Fruit fly (Drosophila melanogaster): Measurements from ENCODE around the gene gny.

The gny gene

dm6 chr2L:10425599-10425998 lies 45.7 kb downstream of the gny start (continued):
- 0 out of 3 replicates have a peak, but pooled peaks have one; percentile 4 for TF ChIP-seq Opbp (GFP tag; IDR thresholded peaks at IDR 0.05; ENCODE audit: partially characterized antibody)
- TF ChIP-seq CG7839 (tag; optimal IDR thresholded peaks at IDR 0.05) = no peak
- TF ChIP-seq CTCF (GFP tag; optimal IDR thresholded peaks at IDR 0.05) = no peak
- no peak for TF ChIP-seq CG7963 (GFP tag; IDR thresholded peaks at IDR 0.05; ENCODE audit: partially characterized antibody)
- TF ChIP-seq CG16863 (GFP tag; optimal IDR thresholded peaks at IDR 0.05) = no peak
- no peak for TF ChIP-seq Hey (tag; optimal IDR thresholded peaks at IDR 0.05)
- TF ChIP-seq Med (GFP tag) = peak; percentile 62
- no peak for TF ChIP-seq klu (GFP tag; IDR thresholded peaks at IDR 0.05)
- TF ChIP-seq CG2120 (GFP tag; optimal IDR thresholded peaks at IDR 0.05) = no peak
- no peak for TF ChIP-seq Dip2 (GFP tag; IDR thresholded peaks at IDR 0.05)
- no peak for TF ChIP-seq ro (GFP tag; IDR thresholded peaks at IDR 0.05)
- TF ChIP-seq Bgb (GFP tag; IDR thresholded peaks at IDR 0.05; ENCODE audit: partially characterized antibody) = no peak
- TF ChIP-seq CG10979 (tag; optimal IDR thresholded peaks at IDR 0.05) = no peak
- no peak for TF ChIP-seq CG17385 (GFP tag; optimal IDR thresholded peaks at IDR 0.05)
- TF ChIP-seq CG11560 (tag; IDR thresholded peaks at IDR 0.05) = peak; percentile 43; the same call in 1 of the 3 replicates
- no peak for TF ChIP-seq zen (tag; optimal IDR thresholded peaks at IDR 0.05)
- no peak for TF ChIP-seq kni (GFP tag; optimal IDR thresholded peaks at IDR 0.05)
- TF ChIP-seq hkb (optimal IDR thresholded peaks at IDR 0.05) = no peak
- no peak for TF ChIP-seq hkb (GFP tag; IDR thresholded peaks at IDR 0.05)
- TF ChIP-seq Antp (GFP tag; optimal IDR thresholded peaks at IDR 0.05) = no peak

- no peak for TF ChIP-seq CG43689 (GFP tag; IDR thresholded peaks at IDR 0.05)
- peak; percentile 89 for TF ChIP-seq sna (GFP tag; IDR thresholded peaks at IDR 0.05; ENCODE audit: partially characterized antibody)
- no peak for TF ChIP-seq fd3F (GFP tag; optimal IDR thresholded peaks at IDR 0.05)
- TF ChIP-seq Dp (GFP tag; optimal IDR thresholded peaks at IDR 0.05) = peak; percentile 55
- TF ChIP-seq Six4 (GFP tag; optimal IDR thresholded peaks at IDR 0.05) = no peak
- no peak for TF ChIP-seq repo (GFP tag; optimal IDR thresholded peaks at IDR 0.05)
- no peak for TF ChIP-seq fd64A (GFP tag; optimal IDR thresholded peaks at IDR 0.05)
- no peak for TF ChIP-seq CG10209 (GFP tag; optimal IDR thresholded peaks at IDR 0.05)
- TF ChIP-seq hbn (GFP tag; IDR thresholded peaks at IDR 0.05; ENCODE audit: partially characterized antibody) = peak; percentile 71
- no peak for TF ChIP-seq ab (GFP tag; optimal IDR thresholded peaks at IDR 0.05)
- TF ChIP-seq CG11696 (GFP tag; IDR thresholded peaks at IDR 0.05) = no peak
- TF ChIP-seq pan (optimal IDR thresholded peaks at IDR 0.05) = no peak
- no peak for TF ChIP-seq pan (GFP tag; optimal IDR thresholded peaks at IDR 0.05 in 1 of 2, IDR thresholded peaks at IDR 0.05 in 1 of 2)
- no peak for TF ChIP-seq Trl (optimal IDR thresholded peaks at IDR 0.05)
- peak; percentile 24 for TF ChIP-seq Trl (GFP tag; optimal IDR thresholded peaks at IDR 0.05)
- 0 out of 2 replicates have a peak, but pooled peaks have one; percentile 30 for TF ChIP-seq CG6272 (GFP tag; IDR thresholded peaks at IDR 0.05)
- no peak for TF ChIP-seq ci (GFP tag; IDR thresholded peaks at IDR 0.05)
- TF ChIP-seq CG2712 (tag; optimal IDR thresholded peaks at IDR 0.05) = peak; percentile 61
- peak; percentile 81 for TF ChIP-seq sens (GFP tag)
- no peak for TF ChIP-seq CG6654 (GFP tag; optimal IDR thresholded peaks at IDR 0.05)
- no peak for TF ChIP-seq wor (GFP tag; IDR thresholded peaks at IDR 0.05)
- peak; percentile 11 for TF ChIP-seq BtbVII (GFP tag; optimal IDR thresholded peaks at IDR 0.05)
- TF ChIP-seq Dbx (GFP tag; IDR thresholded peaks at IDR 0.05) = no peak
- peak; percentile 7 for TF ChIP-seq jumu (GFP tag; optimal IDR thresholded peaks at IDR 0.05)
- peak; percentile 41 for TF ChIP-seq nmo (GFP tag; optimal IDR thresholded peaks at IDR 0.05)
- TF ChIP-seq CG5180 (GFP tag; optimal IDR thresholded peaks at IDR 0.05) = no peak
- no peak for TF ChIP-seq p53 (GFP tag; optimal IDR thresholded peaks at IDR 0.05)
- no peak for TF ChIP-seq gem (tag; optimal IDR thresholded peaks at IDR 0.05)
- peak; percentile 4 for TF ChIP-seq CG33213 (GFP tag; optimal IDR thresholded peaks at IDR 0.05)
- TF ChIP-seq NC2α (GFP tag; optimal IDR thresholded peaks at IDR 0.05) = no peak
- TF ChIP-seq CG4282 (GFP tag; optimal IDR thresholded peaks at IDR 0.05) = no peak
- TF ChIP-seq CG31365 (tag; optimal IDR thresholded peaks at IDR 0.05) = no peak
- peak in 1 of 2 experiments; percentile 1 for TF ChIP-seq bsh (GFP tag; optimal IDR thresholded peaks at IDR 0.05)
These were observed 46.7 kb downstream of the gny start, which contains the start of the genes SmB and KdelR for dm6 chr2L:10426534-10427048. Gene SmB (minus strand): TSS chr2L:10426627. Gene KdelR (plus strand): TSS chr2L:10426887.
